Worm (Caenorhabditis elegans) whole organism, midembryonic: ENCODE data around the gene Y116A8C.24.

Experiments used
- T22C8.4 ChIP-seq: fragments of 200-800 bp; sonication (Bioruptor generic); IDR thresholded peaks from 2 replicates; pipeline ENCODE4 v1.3.6; 2022; ENCODE audit warnings: missing genetic modification characterization, missing compliant biosample characterization
- cog-1 ChIP-seq: sonication (generic microtip); optimal IDR thresholded peaks from 2 replicates; lab custom pipeline; 2016; ENCODE audit warnings: missing genetic modification characterization, missing compliant biosample characterization
- flt-1 ChIP-seq: fragments of 200-800 bp; sonication (Bioruptor generic); IDR thresholded peaks from 2 replicates; pipeline ENCODE4 v1.3.6; 2022; ENCODE audit warnings: missing genetic modification characterization, missing compliant biosample characterization
- klf-2 ChIP-seq: fragments of 200-800 bp; sonication (Bioruptor generic); conservative IDR thresholded peaks from 2 replicates; pipeline ENCODE4 v1.3.6; 2022; ENCODE audit warnings: missing genetic modification reagents, missing genetic modification characterization, missing compliant biosample characterization
- med-1 ChIP-seq: sonication (generic microtip); optimal IDR thresholded peaks from 2 replicates; lab custom pipeline; 2017; ENCODE audit warnings: missing genetic modification characterization, mild to moderate bottlenecking, missing compliant biosample characterization, antibody characterized with exemption, missing genetic modification reagents; ENCODE audit not compliant: insufficient read depth
- ref-1 ChIP-seq: fragments of 200-800 bp; sonication (Bioruptor generic); conservative IDR thresholded peaks from 2 replicates; pipeline ENCODE4 v1.3.6; 2022; ENCODE audit warnings: missing genetic modification reagents, missing genetic modification characterization, missing compliant biosample characterization
- tab-1 ChIP-seq: fragments of 200-800 bp; sonication (Bioruptor generic); IDR thresholded peaks from 2 replicates; pipeline ENCODE4 v1.3.6; 2022; ENCODE audit warnings: missing genetic modification characterization, missing compliant biosample characterization
- ztf-23 ChIP-seq: fragments of 200-800 bp; sonication (Bioruptor generic); IDR thresholded peaks from 2 replicates; pipeline ENCODE4 v1.3.6; 2022; ENCODE audit warnings: missing genetic modification reagents, missing genetic modification characterization, missing compliant biosample characterization
- ztf-29 ChIP-seq: fragments of 200-800 bp; sonication (Bioruptor generic); IDR thresholded peaks from 2 replicates; pipeline ENCODE4 v1.3.6; 2022; ENCODE audit warnings: missing genetic modification reagents, missing genetic modification characterization, missing compliant biosample characterization

DNA sequence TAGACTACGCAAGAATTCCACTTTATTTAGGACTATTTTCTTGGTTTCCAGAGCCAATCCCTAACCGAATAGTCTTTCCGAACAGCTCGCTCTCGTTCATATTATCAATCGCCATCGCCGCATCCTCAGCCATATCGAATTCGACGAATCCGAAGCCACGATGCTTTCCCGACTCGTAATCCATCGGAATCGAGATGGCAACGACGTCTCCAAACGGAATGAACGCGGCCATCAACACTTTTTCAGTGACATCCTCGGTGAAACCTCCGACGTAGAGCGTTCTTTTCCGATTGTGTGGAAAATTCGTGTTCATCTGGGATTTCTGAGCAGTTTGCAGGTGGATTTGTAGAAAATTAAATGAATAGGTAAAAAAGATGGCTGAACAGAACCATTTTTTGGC is 45.7 kb upstream of the Y116A8C.24 start, which contains the start of gene cyn-13:
- TF ChIP-seq ref-1 (GFP tag; lab: Robert Waterston, UW) (no peak), flt-1 (GFP tag; lab: Robert Waterston, UW) (no peak), ztf-23 (GFP tag; lab: Robert Waterston, UW) (no peak), ztf-29 (GFP tag; lab: Robert Waterston, UW) (no peak), med-1 (GFP tag; lab: Kevin White, UChicago) (no peak), cog-1 (tag; lab: Kevin White, UChicago) (no peak), T22C8.4 (GFP tag; lab: Robert Waterston, UW) (no peak), tab-1 (no peak), klf-2 (no peak)
